Fruit fly (Drosophila melanogaster): ENCODE measurements around the gene CG10761.

- TF ChIP-seq CTCF (optimal IDR thresholded peaks at IDR 0.05) (no peak), CG8478 (optimal IDR thresholded peaks at IDR 0.05) (no peak)
Observed at dm6 chrX:8202724-8203362, 40.3 kb upstream of the CG10761 start.
